Worm (Caenorhabditis elegans) whole organism, early embryonic: ENCODE data around the gene eak-3.

Experiments used
- F13C5.2 ChIP-seq: sonication (generic microtip); optimal IDR thresholded peaks from 2 replicates; lab custom pipeline; 2017; ENCODE audit warnings: mild to moderate bottlenecking, missing genetic modification characterization, inconsistent platforms, missing compliant biosample characterization
- ama-1 ChIP-seq: fragments of 150-350 bp; optimal IDR thresholded peaks from 2 replicates; lab custom pipeline; 2014
- ceh-13 ChIP-seq: fragments of 200-800 bp; sonication (Bioruptor generic); optimal IDR thresholded peaks from 2 replicates; lab custom pipeline; 2018; ENCODE audit warnings: mild to moderate bottlenecking, missing genetic modification characterization, missing compliant biosample characterization
- ceh-36 ChIP-seq: sonication (generic microtip); optimal IDR thresholded peaks from 2 replicates; lab custom pipeline; 2016; ENCODE audit warnings: missing genetic modification characterization, inconsistent platforms, missing compliant biosample characterization
- flt-1 ChIP-seq: fragments of 200-800 bp; sonication (Bioruptor generic); IDR thresholded peaks from 2 replicates; pipeline ENCODE4 v1.3.6; 2022; ENCODE audit warnings: missing genetic modification characterization, missing compliant biosample characterization
- hnd-1 ChIP-seq: sonication (generic microtip); optimal IDR thresholded peaks from 2 replicates; lab custom pipeline; 2016; ENCODE audit warnings: missing genetic modification characterization, missing compliant biosample characterization
- pes-1 ChIP-seq: fragments of 200-800 bp; sonication (Bioruptor generic); IDR thresholded peaks from 2 replicates; pipeline ENCODE4 v1.3.6; 2022; ENCODE audit warnings: missing genetic modification reagents, missing genetic modification characterization, missing compliant biosample characterization
- scrt-1 ChIP-seq: fragments of 200-800 bp; sonication (Bioruptor generic); IDR thresholded peaks from 2 replicates; pipeline ENCODE4 v1.3.6; 2022; ENCODE audit warnings: missing genetic modification characterization, missing compliant biosample characterization
- sea-1 ChIP-seq: fragments of 200-800 bp; sonication (Bioruptor generic); conservative IDR thresholded peaks from 2 replicates; pipeline ENCODE4 v1.3.6; 2022; ENCODE audit warnings: missing genetic modification characterization, missing compliant biosample characterization
- tbx-11 ChIP-seq: fragments of 200-800 bp; sonication (Bioruptor generic); IDR thresholded peaks from 2 replicates; pipeline ENCODE4 v1.3.6; 2022; ENCODE audit warnings: missing genetic modification characterization, missing compliant biosample characterization
- tbx-37 ChIP-seq: fragments of 200-800 bp; sonication (Bioruptor generic); conservative IDR thresholded peaks from 2 replicates; pipeline ENCODE4 v1.3.6; 2022; ENCODE audit warnings: missing genetic modification reagents, missing genetic modification characterization, missing compliant biosample characterization
- tra-4 ChIP-seq: sonication (generic microtip); optimal IDR thresholded peaks from 2 replicates; lab custom pipeline; 2017; ENCODE audit warnings: missing genetic modification characterization, missing compliant biosample characterization

ce11 chrIII:1220012-1220411, 43.7 kb upstream of the eak-3 start:
- TF ChIP-seq ceh-13 (GFP tag; lab: Kevin White, UChicago) (no peak), ama-1 (lab: Kevin White, UChicago) (no peak), F13C5.2 (tag; lab: Kevin White, UChicago) (no peak), tbx-37 (GFP tag; lab: Robert Waterston, UW) (no peak), flt-1 (GFP tag; lab: Robert Waterston, UW) (no peak), ceh-36 (no peak), scrt-1 (GFP tag; lab: Robert Waterston, UW) (no peak), pes-1 (GFP tag; lab: Robert Waterston, UW) (no peak), tbx-11 (no peak), sea-1 (GFP tag; lab: Robert Waterston, UW) (no peak), tra-4 (no peak), hnd-1 (tag; lab: Kevin White, UChicago) (no peak)
